Fruit fly (Drosophila melanogaster) whole organism, embryonic: ENCODE data around the gene CG33124.

ENCODE experiments used
- Asciz ChIP-seq: fragments of 200-800 bp; sonication (Bioruptor generic); optimal IDR thresholded peaks from 2 replicates; lab custom pipeline; 2017; ENCODE audit warnings: missing biosample characterization, mild to moderate bottlenecking, missing genetic modification characterization, missing genetic modification reagents
- B-H1 ChIP-seq: fragments of 200-800 bp; sonication (Bioruptor generic); IDR thresholded peaks from 3 replicates; pipeline ENCODE4 v1.3.6; 2022; ENCODE audit warnings: missing biosample characterization, missing genetic modification characterization
- CG10209 ChIP-seq: fragments of 200-800 bp; sonication (Bioruptor generic); optimal IDR thresholded peaks from 3 replicates; lab custom pipeline; 2017; ENCODE audit warnings: missing biosample characterization, mild to moderate bottlenecking, missing genetic modification characterization, missing genetic modification reagents
- CG11696 ChIP-seq: fragments of 200-800 bp; sonication (Bioruptor generic); IDR thresholded peaks from 2 replicates; pipeline ENCODE4 v1.3.6; 2022; ENCODE audit warnings: missing biosample characterization, missing genetic modification characterization
- CG13123 ChIP-seq: fragments of 200-800 bp; sonication (Bioruptor generic); optimal IDR thresholded peaks from 2 replicates; lab custom pipeline; 2016; ENCODE audit warnings: missing biosample characterization, missing genetic modification characterization
- CG16863 ChIP-seq: fragments of 200-800 bp; sonication (Bioruptor generic); optimal IDR thresholded peaks from 3 replicates; lab custom pipeline; 2016; ENCODE audit warnings: missing biosample characterization, missing genetic modification characterization
- CG17829 ChIP-seq: fragments of 200-800 bp; optimal IDR thresholded peaks from 2 replicates; lab custom pipeline; 2019; ENCODE audit warnings: missing biosample characterization, mild to moderate bottlenecking, missing genetic modification characterization, moderate library complexity
- CG18011 ChIP-seq: fragments of 200-800 bp; sonication (Bioruptor generic); optimal IDR thresholded peaks from 2 replicates; lab custom pipeline; 2017; ENCODE audit warnings: missing biosample characterization, missing genetic modification characterization, mild to moderate bottlenecking, moderate library complexity, missing genotype
- CG34224 ChIP-seq: fragments of 200-800 bp; sonication (Bioruptor generic); IDR thresholded peaks from 3 replicates; pipeline ENCODE4 v1.3.6; 2022; ENCODE audit warnings: missing biosample characterization, missing genetic modification characterization; ENCODE audit not compliant: partially characterized antibody
- CG5245 ChIP-seq: fragments of 200-800 bp; sonication (Bioruptor generic); optimal IDR thresholded peaks from 3 replicates; lab custom pipeline; 2016; ENCODE audit warnings: missing biosample characterization, missing genetic modification characterization
- CG6689 ChIP-seq: fragments of 200-800 bp; sonication (Bioruptor generic); IDR thresholded peaks from 2 replicates; pipeline ENCODE4 v1.3.6; 2022; ENCODE audit warnings: missing biosample characterization, missing genetic modification characterization
- CG6813 ChIP-seq: fragments of 200-800 bp; sonication (Bioruptor generic); optimal IDR thresholded peaks from 2 replicates; lab custom pipeline; 2017; ENCODE audit warnings: missing biosample characterization, missing genetic modification characterization, mild to moderate bottlenecking, moderate library complexity, missing genetic modification reagents
- CG8478 ChIP-seq: fragments of >200 bp; optimal IDR thresholded peaks from 2 replicates; lab custom pipeline; 2018
- CG9817 ChIP-seq: fragments of 200-800 bp; sonication (Bioruptor generic); optimal IDR thresholded peaks from 2 replicates; lab custom pipeline; 2018; ENCODE audit warnings: missing biosample characterization, mild to moderate bottlenecking, missing genetic modification characterization, moderate library complexity
- CTCF ChIP-seq: fragments of 200-800 bp; sonication (Bioruptor generic); optimal IDR thresholded peaks from 2 replicates; lab custom pipeline; 2017; ENCODE audit warnings: missing biosample characterization, mild to moderate bottlenecking, missing genetic modification characterization, moderate library complexity
- CkIIα-i1 ChIP-seq: fragments of 200-800 bp; sonication (Bioruptor generic); IDR thresholded peaks from 2 replicates; pipeline ENCODE4 v1.3.6; 2022; ENCODE audit warnings: missing biosample characterization, missing genetic modification characterization
- Dip2 ChIP-seq: fragments of 200-800 bp; sonication (Bioruptor generic); IDR thresholded peaks from 2 replicates; pipeline ENCODE4 v1.3.6; 2022; ENCODE audit warnings: missing biosample characterization, missing genetic modification characterization
- Doc2 ChIP-seq: fragments of 200-800 bp; sonication (Bioruptor generic); IDR thresholded peaks from 2 replicates; pipeline ENCODE4 v1.3.6; 2022; ENCODE audit warnings: missing biosample characterization, missing genetic modification characterization
- Eip74EF ChIP-seq, 2 experiments: fragments of 200-800 bp in 1 of 2; fragments of >200 bp in 1 of 2; sonication (Bioruptor generic) in 1 of 2; optimal IDR thresholded peaks; 2 replicates each; lab custom pipeline; 2017 to 2019; ENCODE audit warnings: missing biosample characterization in 2 of 2, missing genetic modification characterization in 2 of 2, mild to moderate bottlenecking in 1 of 2, moderate library complexity in 1 of 2
- Gsc ChIP-seq: fragments of 200-800 bp; sonication (Bioruptor generic); IDR thresholded peaks from 2 replicates; pipeline ENCODE4 v1.3.6; 2022; ENCODE audit warnings: missing biosample characterization, missing genetic modification characterization
- H15 ChIP-seq: fragments of 200-800 bp; sonication (Bioruptor generic); IDR thresholded peaks from 3 replicates; pipeline ENCODE4 v1.3.6; 2022; ENCODE audit warnings: missing biosample characterization, missing genetic modification characterization
- Hand ChIP-seq: fragments of 200-800 bp; sonication (Bioruptor generic); optimal IDR thresholded peaks from 2 replicates; lab custom pipeline; 2017; ENCODE audit warnings: mild to moderate bottlenecking, missing biosample characterization, missing genetic modification reagents, missing genetic modification characterization
- Scr ChIP-seq: fragments of 200-800 bp; sonication (Bioruptor generic); IDR thresholded peaks from 2 replicates; pipeline ENCODE4 v1.3.6; 2022; ENCODE audit warnings: missing biosample characterization, missing genetic modification characterization; ENCODE audit not compliant: partially characterized antibody
- Six4 ChIP-seq: fragments of 200-800 bp; sonication (Bioruptor generic); optimal IDR thresholded peaks from 2 replicates; lab custom pipeline; 2016; ENCODE audit warnings: missing biosample characterization, missing genetic modification characterization
- Sry-β ChIP-seq: fragments of 200-800 bp; sonication (Bioruptor generic); optimal IDR thresholded peaks from 2 replicates; lab custom pipeline; 2018; ENCODE audit warnings: missing biosample characterization, mild to moderate bottlenecking, missing genetic modification characterization, moderate library complexity
- TFAM ChIP-seq: fragments of 200-800 bp; sonication (Bioruptor generic); optimal IDR thresholded peaks from 2 replicates; lab custom pipeline; 2017; ENCODE audit warnings: missing biosample characterization, missing genetic modification characterization, inconsistent platforms
- Usf ChIP-seq: fragments of 200-800 bp; sonication (Bioruptor generic); optimal IDR thresholded peaks from 2 replicates; lab custom pipeline; 2017; ENCODE audit warnings: missing genotype, missing biosample characterization, missing genetic modification characterization
- ase ChIP-seq: fragments of 200-800 bp; sonication (Bioruptor generic); IDR thresholded peaks from 3 replicates; pipeline ENCODE4 v1.3.6; 2022; ENCODE audit warnings: missing biosample characterization, missing genetic modification characterization
- az2 ChIP-seq: fragments of 200-800 bp; sonication (Bioruptor generic); optimal IDR thresholded peaks from 3 replicates; lab custom pipeline; 2016; ENCODE audit warnings: missing biosample characterization, missing genetic modification characterization
- cas ChIP-seq: fragments of 200-800 bp; sonication (Bioruptor generic); IDR thresholded peaks from 2 replicates; pipeline ENCODE4 v1.3.6; 2022; ENCODE audit warnings: missing biosample characterization, missing genetic modification characterization
- crol ChIP-seq: fragments of 200-800 bp; sonication (Bioruptor generic); IDR thresholded peaks from 2 replicates; pipeline ENCODE4 v1.3.6; 2022; ENCODE audit warnings: missing biosample characterization, missing genetic modification characterization
- disco-r ChIP-seq: fragments of 200-800 bp; sonication (Bioruptor generic); optimal IDR thresholded peaks from 2 replicates; lab custom pipeline; 2016; ENCODE audit warnings: missing biosample characterization, missing genetic modification characterization
- fd102C ChIP-seq: fragments of 200-800 bp; sonication (Bioruptor generic); optimal IDR thresholded peaks from 2 replicates; lab custom pipeline; 2018; ENCODE audit warnings: missing biosample characterization, mild to moderate bottlenecking, missing genetic modification characterization, moderate library complexity
- gce ChIP-seq: fragments of 200-800 bp; sonication (Bioruptor generic); IDR thresholded peaks from 3 replicates; pipeline ENCODE4 v1.3.6; 2022; ENCODE audit warnings: missing biosample characterization, missing genetic modification characterization
- hth ChIP-seq: fragments of >200 bp; optimal IDR thresholded peaks from 2 replicates; lab custom pipeline; 2017; ENCODE audit warnings: inconsistent platforms
- jigr1 ChIP-seq: fragments of 200-800 bp; sonication (Bioruptor generic); IDR thresholded peaks from 3 replicates; pipeline ENCODE4 v1.3.6; 2022; ENCODE audit warnings: missing biosample characterization, missing genetic modification characterization
- lbe ChIP-seq: fragments of 200-800 bp; sonication (Bioruptor generic); optimal IDR thresholded peaks from 2 replicates; lab custom pipeline; 2016; ENCODE audit warnings: missing biosample characterization, mild to moderate bottlenecking, missing genetic modification characterization
- maf-S ChIP-seq: fragments of 200-800 bp; sonication (Bioruptor generic); optimal IDR thresholded peaks from 2 replicates; lab custom pipeline; 2016; ENCODE audit warnings: missing biosample characterization, missing genetic modification characterization
- pita ChIP-seq: fragments of 200-800 bp; sonication (Bioruptor generic); optimal IDR thresholded peaks from 2 replicates; lab custom pipeline; 2017; ENCODE audit warnings: missing biosample characterization, mild to moderate bottlenecking, missing genetic modification characterization
- scrt ChIP-seq: fragments of 200-800 bp; sonication (Bioruptor generic); optimal IDR thresholded peaks from 2 replicates; lab custom pipeline; 2018; ENCODE audit warnings: missing biosample characterization, mild to moderate bottlenecking, missing genetic modification characterization, moderate library complexity
- sd ChIP-seq: fragments of 200-800 bp; sonication (Bioruptor generic); optimal IDR thresholded peaks from 3 replicates; lab custom pipeline; 2018; ENCODE audit warnings: missing biosample characterization, mild to moderate bottlenecking, missing genetic modification characterization, moderate library complexity
- sisA ChIP-seq: fragments of 200-800 bp; sonication (Bioruptor generic); IDR thresholded peaks from 2 replicates; pipeline ENCODE4 v1.3.6; 2022; ENCODE audit warnings: missing biosample characterization, missing genetic modification characterization
- tin ChIP-seq: fragments of 200-800 bp; sonication (Bioruptor generic); optimal IDR thresholded peaks from 3 replicates; lab custom pipeline; 2016; ENCODE audit warnings: missing biosample characterization, missing genetic modification characterization
- tio ChIP-seq: fragments of 200-800 bp; sonication (Bioruptor generic); optimal IDR thresholded peaks from 2 replicates; lab custom pipeline; 2017; ENCODE audit warnings: missing biosample characterization, missing genetic modification characterization, inconsistent platforms
- toy ChIP-seq: fragments of 200-800 bp; sonication (Bioruptor generic); IDR thresholded peaks from 2 replicates; pipeline ENCODE4 v1.3.6; 2022; ENCODE audit warnings: missing biosample characterization, missing genetic modification characterization
- trem ChIP-seq: fragments of 200-800 bp; optimal IDR thresholded peaks from 3 replicates; lab custom pipeline; 2019; ENCODE audit warnings: missing biosample characterization, mild to moderate bottlenecking, missing genetic modification characterization, moderate library complexity
- unc-4 ChIP-seq: fragments of 200-800 bp; sonication (Bioruptor generic); IDR thresholded peaks from 2 replicates; pipeline ENCODE4 v1.3.6; 2022; ENCODE audit warnings: missing biosample characterization, missing genetic modification characterization; ENCODE audit not compliant: partially characterized antibody
- zen ChIP-seq: fragments of 200-800 bp; sonication (Bioruptor generic); optimal IDR thresholded peaks from 3 replicates; lab custom pipeline; 2018; ENCODE audit warnings: missing biosample characterization, mild to moderate bottlenecking, missing genetic modification characterization, moderate library complexity
- zf30C ChIP-seq: fragments of 200-800 bp; sonication (Bioruptor generic); optimal IDR thresholded peaks from 3 replicates; lab custom pipeline; 2018; ENCODE audit warnings: missing biosample characterization, mild to moderate bottlenecking, missing genetic modification characterization

Gene CG33124

dm6 chr2L:2168894-2169456 lies 39.9 kb downstream of the CG33124 start (continued):
- TF ChIP-seq tin (GFP tag; lab: Kevin White, UChicago) (no peak), scrt (GFP tag; lab: Kevin White, UChicago) (no peak), Hand (GFP tag; lab: Kevin White, UChicago) (no peak), CG13123 (GFP tag; lab: Kevin White, UChicago) (no peak), sd (tag; lab: Kevin White, UChicago) (peak; percentile 23), crol (GFP tag; lab: Robert Waterston, UW) (peak; percentile 56), Dip2 (no peak), sisA (GFP tag; lab: Robert Waterston, UW) (no peak)

DNA sequence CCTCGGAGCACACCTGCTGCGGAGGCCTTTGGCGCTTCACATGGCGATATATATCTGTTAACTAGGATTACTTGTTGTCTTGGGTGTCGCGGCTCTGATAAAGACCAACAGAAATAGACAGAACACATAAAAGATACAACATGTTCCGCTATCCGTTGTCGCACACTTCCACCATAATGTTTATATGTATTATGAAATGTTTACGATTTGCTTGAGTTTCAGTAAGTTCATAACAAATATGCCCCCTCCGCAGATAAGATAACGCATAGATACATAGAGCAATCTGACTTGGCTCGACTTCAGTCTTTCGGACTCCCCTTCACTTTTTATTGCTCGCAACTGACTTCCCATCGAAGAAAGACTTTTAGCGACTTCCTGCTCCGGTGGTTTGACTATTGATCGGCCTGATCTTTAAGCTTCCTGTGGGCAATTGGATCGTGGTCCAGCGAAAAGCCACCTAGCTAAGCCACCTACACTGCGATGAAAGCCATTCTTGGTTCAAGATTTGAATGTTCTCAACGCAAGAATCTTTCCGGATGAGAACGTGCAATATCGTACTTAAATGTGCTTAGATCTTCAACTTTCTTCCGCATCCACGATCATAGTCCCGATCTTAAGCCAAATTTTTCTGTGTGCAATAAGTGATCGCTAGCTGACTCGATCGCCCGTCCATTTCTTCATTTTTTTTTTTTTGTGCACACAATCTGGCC lies 40.6 kb downstream of the CG33124 start:
- TF ChIP-seq disco-r (GFP tag; lab: Kevin White, UChicago) = no peak
- TF ChIP-seq B-H1 (GFP tag; lab: Robert Waterston, UW) = no peak
- no peak for TF ChIP-seq CkIIα-i1
- TF ChIP-seq jigr1 (GFP tag; lab: Robert Waterston, UW) = no peak
- peak; percentile 70 for TF ChIP-seq CG6813 (GFP tag; lab: Kevin White, UChicago)
- no peak for TF ChIP-seq fd102C (GFP tag; lab: Kevin White, UChicago)
- no peak for TF ChIP-seq CG11696 (GFP tag; lab: Robert Waterston, UW)
- no peak for TF ChIP-seq CG6689 (GFP tag; lab: Robert Waterston, UW)
- no peak for TF ChIP-seq CG34224 (GFP tag; lab: Robert Waterston, UW)
- peak; percentile 48 for TF ChIP-seq Asciz
- TF ChIP-seq maf-S (GFP tag; lab: Kevin White, UChicago) = no peak
- TF ChIP-seq CG10209 = peak; percentile 29
- TF ChIP-seq zen = no peak
- TF ChIP-seq Gsc = no peak
- TF ChIP-seq CG18011 = no peak
- no peak for TF ChIP-seq H15 (GFP tag; lab: Robert Waterston, UW)
- no peak for TF ChIP-seq az2 (GFP tag; lab: Kevin White, UChicago)
- TF ChIP-seq Eip74EF (GFP tag; optimal IDR thresholded peaks at IDR 0.05; lab: Kevin White, UChicago) = no peak
- TF ChIP-seq gce (GFP tag; lab: Robert Waterston, UW) = no peak
- TF ChIP-seq trem = no peak
- no peak for TF ChIP-seq Sry-β (GFP tag; lab: Kevin White, UChicago)
- TF ChIP-seq toy (GFP tag; lab: Robert Waterston, UW) = no peak
- TF ChIP-seq CG16863 (GFP tag; lab: Kevin White, UChicago) = no peak
- no peak for TF ChIP-seq pita
- no peak for TF ChIP-seq Doc2 (GFP tag; lab: Robert Waterston, UW)
- TF ChIP-seq unc-4 = no peak
- TF ChIP-seq lbe (GFP tag; lab: Kevin White, UChicago) = no peak
- TF ChIP-seq Usf (GFP tag; lab: Kevin White, UChicago) = no peak
- TF ChIP-seq tio (GFP tag; lab: Kevin White, UChicago) = no peak
- no peak for TF ChIP-seq zf30C (GFP tag; lab: Kevin White, UChicago)
- no peak for TF ChIP-seq cas (GFP tag; lab: Robert Waterston, UW)
- TF ChIP-seq Scr (GFP tag; lab: Robert Waterston, UW) = no peak
- no peak for TF ChIP-seq CTCF (GFP tag; lab: Kevin White, UChicago)
- TF ChIP-seq sisA (GFP tag; lab: Robert Waterston, UW) = no peak
- no peak for TF ChIP-seq ase (GFP tag; lab: Robert Waterston, UW)
- no peak for TF ChIP-seq TFAM
- no peak for TF ChIP-seq CG5245 (GFP tag; lab: Kevin White, UChicago)
- TF ChIP-seq hth (lab: Kevin White, UChicago) = no peak
- TF ChIP-seq CG17829 = no peak
- no peak for TF ChIP-seq Six4
- no peak for TF ChIP-seq CG8478 (lab: Kevin White, UChicago)
- TF ChIP-seq CG9817 = no peak
